Worm (Caenorhabditis elegans): Measurements from ENCODE around the gene F20D12.12.

The F20D12.12 gene

ce11 chrIV:7957504-7957903, 10.3 kb downstream of the F20D12.12 start, which contains the start of gene frpr-10:
TSS of gene frpr-10 (plus strand) at chrIV:7957804.
- TF ChIP-seq C34F6.9 (tag; optimal IDR thresholded peaks at IDR 0.05) (no peak), peb-1 (tag; optimal IDR thresholded peaks at IDR 0.05) (no peak), blmp-1 (tag; optimal IDR thresholded peaks at IDR 0.05; ENCODE audit: insufficient read depth) (no peak), elt-1 (tag; optimal IDR thresholded peaks at IDR 0.05) (no peak), snpc-4 (tag; optimal IDR thresholded peaks at IDR 0.05) (no peak), lsy-2 (tag; optimal IDR thresholded peaks at IDR 0.05) (no peak), F13H6.1 (tag; optimal IDR thresholded peaks at IDR 0.05) (no peak)

- TF ChIP-seq lsy-2 (tag; optimal IDR thresholded peaks at IDR 0.05): no peak
Measured at ce11 chrIV:7958092-7958491, 10.9 kb downstream of the F20D12.12 start.

ce11 chrIV:7961889-7962342, 14.7 kb downstream of the F20D12.12 start:
- TF ChIP-seq peb-1 (tag; optimal IDR thresholded peaks at IDR 0.05) (no peak), elt-1 (tag; optimal IDR thresholded peaks at IDR 0.05) (no peak), fos-1 (tag; optimal IDR thresholded peaks at IDR 0.05) (no peak), mbf-1 (tag; optimal IDR thresholded peaks at IDR 0.05) (no peak), dmd-4 (tag; optimal IDR thresholded peaks at IDR 0.05) (no peak), nhr-129 (tag; optimal IDR thresholded peaks at IDR 0.05) (no peak), snpc-4 (tag; optimal IDR thresholded peaks at IDR 0.05) (no peak), mab-5 (tag; optimal IDR thresholded peaks at IDR 0.05) (no peak), nhr-6 (tag; optimal IDR thresholded peaks at IDR 0.05) (no peak), nhr-10 (tag; optimal IDR thresholded peaks at IDR 0.05) (no peak), Y55F3AM.14 (GFP tag; optimal IDR thresholded peaks at IDR 0.05) (no peak), nhr-23 (tag; optimal IDR thresholded peaks at IDR 0.05) (no peak), R02D3.7 (tag; optimal IDR thresholded peaks at IDR 0.05) (no peak)

ce11 chrIV:7967006-7967405, 19.8 kb downstream of the F20D12.12 start, which contains the start of gene F57H12.5:
TSS of gene F57H12.5 (plus strand) at chrIV:7967306.
- no peak for TF ChIP-seq peb-1 (tag; optimal IDR thresholded peaks at IDR 0.05)
- TF ChIP-seq lin-39 (tag; optimal IDR thresholded peaks at IDR 0.05): no peak
- no peak for TF ChIP-seq aly-2 (tag; optimal IDR thresholded peaks at IDR 0.05)
- TF ChIP-seq ama-1 (optimal IDR thresholded peaks at IDR 0.05): no peak
- TF ChIP-seq skn-1 (tag; optimal IDR thresholded peaks at IDR 0.05): no peak
- no peak for TF ChIP-seq unc-62 (GFP tag; optimal IDR thresholded peaks at IDR 0.05)
- no peak for TF ChIP-seq ceh-16 (tag; optimal IDR thresholded peaks at IDR 0.05)
- TF ChIP-seq R02D3.7 (tag; optimal IDR thresholded peaks at IDR 0.05): no peak
- no peak for TF ChIP-seq sma-3 (GFP tag; optimal IDR thresholded peaks at IDR 0.05)
- TF ChIP-seq ztf-11 (tag; optimal IDR thresholded peaks at IDR 0.05): no peak
- TF ChIP-seq C34F6.9 (tag; optimal IDR thresholded peaks at IDR 0.05): no peak
- TF ChIP-seq unc-39 (tag; optimal IDR thresholded peaks at IDR 0.05): no peak
- no peak for TF ChIP-seq dmd-4 (tag; optimal IDR thresholded peaks at IDR 0.05)
- TF ChIP-seq sma-9 (GFP tag; optimal IDR thresholded peaks at IDR 0.05): no peak
- no peak for TF ChIP-seq sma-9 (tag; optimal IDR thresholded peaks at IDR 0.05)
- TF ChIP-seq snpc-4 (tag; optimal IDR thresholded peaks at IDR 0.05): no peak
- TF ChIP-seq mdl-1 (tag; optimal IDR thresholded peaks at IDR 0.05): no peak
- no peak for TF ChIP-seq nhr-237 (tag; optimal IDR thresholded peaks at IDR 0.05)
- no peak for TF ChIP-seq ZK546.5 (tag; optimal IDR thresholded peaks at IDR 0.05)
- TF ChIP-seq mbf-1 (tag; optimal IDR thresholded peaks at IDR 0.05): no peak

ce11 chrIV:7976210-7976609, 29.0 kb downstream of the F20D12.12 start, which contains the start of gene F57H12.6:
TSS of gene F57H12.6 (minus strand) at chrIV:7976310.
- TF ChIP-seq lsy-2 (tag; optimal IDR thresholded peaks at IDR 0.05): no peak
- no peak for TF ChIP-seq nhr-21 (tag; optimal IDR thresholded peaks at IDR 0.05)
- no peak for TF ChIP-seq crh-2 (tag; optimal IDR thresholded peaks at IDR 0.05)
- no peak for TF ChIP-seq ztf-4 (tag; optimal IDR thresholded peaks at IDR 0.05)
- no peak for TF ChIP-seq egl-27 (tag; optimal IDR thresholded peaks at IDR 0.05)
- TF ChIP-seq ztf-11 (tag; optimal IDR thresholded peaks at IDR 0.05): no peak
- TF ChIP-seq lin-11 (tag; optimal IDR thresholded peaks at IDR 0.05): no peak
- no peak for TF ChIP-seq elt-3 (tag; optimal IDR thresholded peaks at IDR 0.05)
- no peak for TF ChIP-seq dmd-4 (tag; optimal IDR thresholded peaks at IDR 0.05)
- TF ChIP-seq peb-1 (tag; optimal IDR thresholded peaks at IDR 0.05): no peak
